Fruit fly (Drosophila melanogaster): ENCODE measurements around the gene CG12237.
A peak's percentile ranks its signal among the peaks of the same experiment; 100 is the strongest.

CG12237 gene

DNA sequence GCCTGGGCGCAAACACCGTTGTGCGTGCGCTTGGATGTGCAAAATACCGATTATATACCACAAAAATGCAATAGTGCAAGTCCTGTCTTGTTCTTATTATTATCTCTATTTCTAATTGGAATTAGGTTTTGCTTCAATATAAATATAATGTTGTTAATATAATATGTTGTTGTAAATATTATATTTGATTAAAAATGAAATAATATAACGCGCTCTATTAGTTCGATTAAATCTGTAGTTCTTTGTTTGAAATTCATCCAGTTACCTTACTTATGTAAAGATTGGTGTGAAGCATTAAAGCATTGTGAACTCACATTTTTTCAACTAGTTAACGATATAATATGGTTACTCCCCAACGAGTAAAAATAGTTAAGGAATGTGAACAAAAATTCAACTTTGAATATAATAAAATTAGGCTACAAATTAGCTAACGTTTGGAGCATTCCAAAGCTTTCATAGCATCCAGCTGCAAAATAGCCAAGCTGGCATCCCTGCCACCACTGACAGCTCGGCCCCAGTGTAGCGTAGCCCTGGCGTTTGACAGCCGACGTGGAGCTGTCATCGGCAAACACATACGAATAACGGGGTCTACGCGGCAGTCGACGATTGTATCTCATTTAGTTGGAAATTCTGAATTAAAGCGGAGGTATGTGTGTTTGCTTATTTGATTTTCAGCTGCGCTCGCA is at the start of gene CG12237, which contains the start of gene Sec61gamma:
Gene CG12237, minus strand, starts transcription at position 51 of the 686 bp plus-strand sequence.
Gene Sec61gamma, plus strand, starts transcription at position 509 of the 686 bp plus-strand sequence.
- TF ChIP-seq pan (optimal IDR thresholded peaks at IDR 0.05): no peak
- no peak for TF ChIP-seq Rel (GFP tag; optimal IDR thresholded peaks at IDR 0.05)
- TF ChIP-seq Rel (tag; optimal IDR thresholded peaks at IDR 0.05): peak; percentile 49
- TF ChIP-seq dsf (GFP tag; optimal IDR thresholded peaks at IDR 0.05; ENCODE audit: borderline replicate concordance): no peak
- no peak for TF ChIP-seq dmrt93B (GFP tag; optimal IDR thresholded peaks at IDR 0.05)
- no peak for TF ChIP-seq h (GFP tag; optimal IDR thresholded peaks at IDR 0.05)
- no peak for TF ChIP-seq psq (GFP tag; optimal IDR thresholded peaks at IDR 0.05)
- TF ChIP-seq fru (GFP tag; optimal IDR thresholded peaks at IDR 0.05): no peak
- no peak for TF ChIP-seq Hr78 (GFP tag; optimal IDR thresholded peaks at IDR 0.05)
- TF ChIP-seq foxo (GFP tag; optimal IDR thresholded peaks at IDR 0.05): no peak
- no peak for TF ChIP-seq N (GFP tag; optimal IDR thresholded peaks at IDR 0.05)
- peak; percentile 94 for TF ChIP-seq Myc (optimal IDR thresholded peaks at IDR 0.05)
- peak; percentile 46 for TF ChIP-seq Dif (GFP tag; optimal IDR thresholded peaks at IDR 0.05; ENCODE audit: partially characterized antibody)
- no peak for TF ChIP-seq OdsH (GFP tag; optimal IDR thresholded peaks at IDR 0.05)
- TF ChIP-seq ey (GFP tag; optimal IDR thresholded peaks at IDR 0.05): no peak
- TF ChIP-seq rgr (GFP tag; optimal IDR thresholded peaks at IDR 0.05): no peak
- no peak for TF ChIP-seq Abd-B (GFP tag; optimal IDR thresholded peaks at IDR 0.05)
- TF ChIP-seq Jra (GFP tag; optimal IDR thresholded peaks at IDR 0.05): no peak
- TF ChIP-seq Hnf4 (GFP tag; optimal IDR thresholded peaks at IDR 0.05): no peak
- TF ChIP-seq Dfd (GFP tag; optimal IDR thresholded peaks at IDR 0.05): no peak
- TF ChIP-seq sv (GFP tag; optimal IDR thresholded peaks at IDR 0.05): peak; percentile 8
- no peak for TF ChIP-seq CrebA (GFP tag; optimal IDR thresholded peaks at IDR 0.05; ENCODE audit: borderline replicate concordance)
- no peak for TF ChIP-seq HLH106 (tag; optimal IDR thresholded peaks at IDR 0.05)
- no peak for TF ChIP-seq jim (GFP tag; optimal IDR thresholded peaks at IDR 0.05)
- TF ChIP-seq brk (GFP tag; optimal IDR thresholded peaks at IDR 0.05): no peak
- TF ChIP-seq tai (GFP tag; optimal IDR thresholded peaks at IDR 0.05): no peak
- no peak for TF ChIP-seq CG32264 (GFP tag; optimal IDR thresholded peaks at IDR 0.05)
- peak; percentile 74 for TF ChIP-seq woc (GFP tag; optimal IDR thresholded peaks at IDR 0.05)
- no peak for TF ChIP-seq sage (GFP tag; optimal IDR thresholded peaks at IDR 0.05)
- TF ChIP-seq Sp1 (GFP tag; optimal IDR thresholded peaks at IDR 0.05): peak; percentile 45
- no peak for TF ChIP-seq usp (GFP tag; optimal IDR thresholded peaks at IDR 0.05)
- no peak for TF ChIP-seq CG9705 (GFP tag; optimal IDR thresholded peaks at IDR 0.05)
- no peak for TF ChIP-seq dl (GFP tag; optimal IDR thresholded peaks at IDR 0.05; ENCODE audit: insufficient read depth in 1 of 2, partially characterized antibody in 2 of 2)
- no peak for TF ChIP-seq br (GFP tag; optimal IDR thresholded peaks at IDR 0.05)

DNA sequence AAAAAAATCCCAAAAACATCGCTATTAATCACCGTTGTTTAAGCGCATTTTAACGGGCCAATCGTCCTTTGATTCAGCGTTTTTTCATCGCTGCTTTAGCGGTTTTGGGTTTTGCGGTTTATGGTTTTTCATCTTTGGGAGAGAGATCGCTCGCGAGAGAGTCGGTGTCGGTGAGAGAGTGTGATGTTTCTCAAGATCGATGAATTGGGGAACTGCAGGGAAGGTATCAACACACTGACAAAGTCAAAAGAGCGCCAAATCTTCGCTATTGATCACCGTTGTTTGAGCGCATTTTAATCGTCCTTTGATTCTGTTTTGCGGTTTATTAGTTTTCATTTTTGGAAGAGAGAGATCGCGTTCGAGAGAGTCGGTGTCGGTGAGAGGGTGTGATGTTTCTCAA is 47.4 kb upstream of the CG12237 start:
- no peak for TF ChIP-seq ey (GFP tag; optimal IDR thresholded peaks at IDR 0.05)
- TF ChIP-seq pan (optimal IDR thresholded peaks at IDR 0.05): no peak
- TF ChIP-seq foxo (GFP tag; optimal IDR thresholded peaks at IDR 0.05): no peak
- TF ChIP-seq dsf (GFP tag; optimal IDR thresholded peaks at IDR 0.05; ENCODE audit: borderline replicate concordance): no peak
- TF ChIP-seq sage (GFP tag; optimal IDR thresholded peaks at IDR 0.05): no peak
- no peak for TF ChIP-seq N (GFP tag; optimal IDR thresholded peaks at IDR 0.05)
- TF ChIP-seq Hr83 (GFP tag; optimal IDR thresholded peaks at IDR 0.05; ENCODE audit: poor library complexity, severe bottlenecking): no peak
- TF ChIP-seq dl (GFP tag; optimal IDR thresholded peaks at IDR 0.05; ENCODE audit: insufficient read depth in 1 of 2, partially characterized antibody in 2 of 2): no peak
- TF ChIP-seq fru (GFP tag; optimal IDR thresholded peaks at IDR 0.05): no peak
- TF ChIP-seq Hr78 (GFP tag; optimal IDR thresholded peaks at IDR 0.05): no peak
- TF ChIP-seq brk (GFP tag; optimal IDR thresholded peaks at IDR 0.05): no peak
- TF ChIP-seq CrebA (GFP tag; optimal IDR thresholded peaks at IDR 0.05; ENCODE audit: borderline replicate concordance): no peak
- TF ChIP-seq jim (GFP tag; optimal IDR thresholded peaks at IDR 0.05): no peak
- no peak for TF ChIP-seq CG32264 (GFP tag; optimal IDR thresholded peaks at IDR 0.05)
- no peak for TF ChIP-seq Jra (GFP tag; optimal IDR thresholded peaks at IDR 0.05)

DNA sequence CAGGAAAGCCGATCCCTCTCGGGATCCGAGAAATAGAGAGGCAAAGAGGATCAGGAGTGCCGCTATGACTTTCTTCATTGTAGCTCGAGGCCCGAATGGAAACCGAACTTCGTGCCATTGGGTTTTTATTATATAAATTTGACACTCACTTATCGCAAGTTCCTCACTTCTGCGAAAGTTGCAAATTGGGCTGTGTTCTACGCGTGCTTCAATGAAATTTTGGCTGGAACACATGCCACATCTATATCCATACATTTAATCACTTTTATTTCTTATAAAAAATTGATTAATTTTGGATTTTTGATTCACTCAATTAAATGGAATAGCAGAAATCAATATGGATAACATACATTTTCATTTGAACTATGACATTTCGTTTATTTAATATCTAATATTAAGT is 46.2 kb upstream of the CG12237 start, which contains the start of gene CG14227:
Gene CG14227, minus strand, starts transcription at position 101 of the 400 bp plus-strand sequence.
- TF ChIP-seq tai (GFP tag; optimal IDR thresholded peaks at IDR 0.05): no peak
- no peak for TF ChIP-seq Vsx2 (GFP tag; optimal IDR thresholded peaks at IDR 0.05; ENCODE audit: partially characterized antibody)
- TF ChIP-seq GATAd (GFP tag; optimal IDR thresholded peaks at IDR 0.05): no peak
- TF ChIP-seq dl (GFP tag; optimal IDR thresholded peaks at IDR 0.05; ENCODE audit: insufficient read depth in 1 of 2, partially characterized antibody in 2 of 2): no peak
- no peak for TF ChIP-seq Sp1 (GFP tag; optimal IDR thresholded peaks at IDR 0.05)

All from whole organism, wandering third instar larva.